Fruit fly (Drosophila melanogaster) whole organism, embryonic: ENCODE measurements around the gene CG7264.
A peak's percentile ranks its signal among the peaks of the same experiment; 100 is the strongest.

ENCODE experiments used
- Awh ChIP-seq: fragments of 200-800 bp; sonication (Bioruptor generic); IDR thresholded peaks from 2 replicates; pipeline ENCODE4, ENCODE4 v1.3.6; 2022; ENCODE audit warnings: missing biosample characterization, missing genetic modification characterization
- B-H1 ChIP-seq: fragments of 200-800 bp; sonication (Bioruptor generic); IDR thresholded peaks from 3 replicates; pipeline ENCODE4 v1.3.6; 2022; ENCODE audit warnings: missing biosample characterization, missing genetic modification characterization
- B-H2 ChIP-seq: fragments of 200-800 bp; sonication (Bioruptor generic); optimal IDR thresholded peaks from 2 replicates; lab custom pipeline; 2018; ENCODE audit warnings: missing biosample characterization, mild to moderate bottlenecking, missing genetic modification characterization
- BEAF-32 ChIP-seq: fragments of 200-800 bp; sonication (Bioruptor generic); optimal IDR thresholded peaks from 3 replicates; lab custom pipeline; 2017; ENCODE audit warnings: missing biosample characterization, missing genetic modification characterization, mild to moderate bottlenecking, moderate library complexity, missing genetic modification reagents
- CG10959 ChIP-seq: fragments of 200-800 bp; sonication (Bioruptor generic); IDR thresholded peaks from 2 replicates; pipeline ENCODE4 v1.3.6; 2022; ENCODE audit warnings: missing biosample characterization, missing genetic modification characterization
- CG11085 ChIP-seq: fragments of 200-800 bp; sonication (Bioruptor generic); IDR thresholded peaks from 2 replicates; pipeline ENCODE4 v1.3.6; 2022; ENCODE audit warnings: missing biosample characterization, missing genetic modification characterization
- CG11093 ChIP-seq: fragments of 200-800 bp; sonication (Bioruptor generic); IDR thresholded peaks from 3 replicates; pipeline ENCODE4 v1.3.6; 2022; ENCODE audit warnings: missing biosample characterization, missing genetic modification characterization
- CG11723 ChIP-seq: fragments of 200-800 bp; sonication (Bioruptor generic); optimal IDR thresholded peaks from 2 replicates; lab custom pipeline; 2017; ENCODE audit warnings: missing biosample characterization, mild to moderate bottlenecking, missing genetic modification characterization
- CG1233 ChIP-seq: fragments of 200-800 bp; sonication (Bioruptor generic); optimal IDR thresholded peaks from 4 replicates; lab custom pipeline; 2018; ENCODE audit warnings: missing biosample characterization, mild to moderate bottlenecking, missing genetic modification characterization
- CG13624 ChIP-seq: fragments of 200-800 bp; sonication (Bioruptor generic); optimal IDR thresholded peaks from 2 replicates; lab custom pipeline; 2016; ENCODE audit warnings: missing biosample characterization, missing genetic modification characterization
- CG13894 ChIP-seq: fragments of 200-800 bp; sonication (Bioruptor generic); optimal IDR thresholded peaks from 3 replicates; lab custom pipeline; 2018; ENCODE audit warnings: missing biosample characterization, mild to moderate bottlenecking, missing genetic modification characterization, moderate library complexity
- CG14710 ChIP-seq: fragments of 200-800 bp; sonication (Bioruptor generic); optimal IDR thresholded peaks from 3 replicates; lab custom pipeline; 2019; ENCODE audit warnings: missing biosample characterization, mild to moderate bottlenecking, missing genetic modification characterization, moderate library complexity
- CG1602 ChIP-seq: fragments of 200-800 bp; sonication (Bioruptor generic); optimal IDR thresholded peaks from 3 replicates; lab custom pipeline; 2016; ENCODE audit warnings: missing biosample characterization, missing genetic modification characterization
- CG2202 ChIP-seq: fragments of 200-800 bp; sonication (Bioruptor generic); optimal IDR thresholded peaks from 2 replicates; lab custom pipeline; 2018; ENCODE audit warnings: missing biosample characterization, mild to moderate bottlenecking, missing genetic modification characterization
- CG2678 ChIP-seq: fragments of 200-800 bp; sonication (Bioruptor generic); optimal IDR thresholded peaks from 3 replicates; lab custom pipeline; 2019; ENCODE audit warnings: missing biosample characterization, mild to moderate bottlenecking, missing genetic modification characterization, moderate library complexity
- CG30431 ChIP-seq: fragments of 200-800 bp; sonication (Bioruptor generic); optimal IDR thresholded peaks from 2 replicates; lab custom pipeline; 2017; ENCODE audit warnings: missing biosample characterization, missing genetic modification characterization
- CG3163 ChIP-seq: fragments of 200-800 bp; sonication (Bioruptor generic); optimal IDR thresholded peaks from 3 replicates; lab custom pipeline; 2016; ENCODE audit warnings: missing biosample characterization, missing genetic modification characterization
- CG32772 ChIP-seq: fragments of 200-800 bp; sonication (Bioruptor generic); IDR thresholded peaks from 2 replicates; pipeline ENCODE4 v1.3.6; 2022; ENCODE audit warnings: missing biosample characterization, missing genetic modification characterization
- CG5953 ChIP-seq: fragments of 200-800 bp; sonication (Bioruptor generic); IDR thresholded peaks from 2 replicates; pipeline ENCODE4 v1.3.6; 2022; ENCODE audit warnings: missing biosample characterization, missing genetic modification characterization
- CG7556 ChIP-seq: fragments of 200-800 bp; sonication (Bioruptor generic); optimal IDR thresholded peaks from 2 replicates; lab custom pipeline; 2017; ENCODE audit warnings: missing biosample characterization, mild to moderate bottlenecking, missing genetic modification characterization
- CG8281 ChIP-seq: fragments of 200-800 bp; sonication (Bioruptor generic); optimal IDR thresholded peaks from 2 replicates; lab custom pipeline; 2018; ENCODE audit warnings: missing biosample characterization, mild to moderate bottlenecking, missing genetic modification characterization, moderate library complexity
- CG8924 ChIP-seq: fragments of 200-800 bp; optimal IDR thresholded peaks from 3 replicates; lab custom pipeline; 2019; ENCODE audit warnings: missing biosample characterization, mild to moderate bottlenecking, missing genetic modification characterization, moderate library complexity
- CTCF ChIP-seq: fragments of 200-800 bp; sonication (Bioruptor generic); optimal IDR thresholded peaks from 2 replicates; lab custom pipeline; 2017; ENCODE audit warnings: missing biosample characterization, mild to moderate bottlenecking, missing genetic modification characterization, moderate library complexity
- CoRest ChIP-seq: fragments of 200-800 bp; sonication (Bioruptor generic); optimal IDR thresholded peaks from 3 replicates; lab custom pipeline; 2018; ENCODE audit warnings: missing biosample characterization, mild to moderate bottlenecking, missing genetic modification characterization, moderate library complexity
- D19A ChIP-seq: fragments of 200-800 bp; optimal IDR thresholded peaks from 3 replicates; lab custom pipeline; 2019; ENCODE audit warnings: missing biosample characterization, mild to moderate bottlenecking, missing genetic modification characterization, moderate library complexity
- Dip2 ChIP-seq: fragments of 200-800 bp; sonication (Bioruptor generic); IDR thresholded peaks from 2 replicates; pipeline ENCODE4 v1.3.6; 2022; ENCODE audit warnings: missing biosample characterization, missing genetic modification characterization
- Gsc ChIP-seq: fragments of 200-800 bp; sonication (Bioruptor generic); IDR thresholded peaks from 2 replicates; pipeline ENCODE4 v1.3.6; 2022; ENCODE audit warnings: missing biosample characterization, missing genetic modification characterization
- Hr78 ChIP-seq, 2 experiments: fragments of 200-800 bp in 1 of 2; fragments of >200 bp in 1 of 2; sonication (Bioruptor generic) in 1 of 2; optimal IDR thresholded peaks; 2 replicates each; lab custom pipeline; 2017 to 2019; ENCODE audit warnings: missing biosample characterization in 2 of 2, missing genetic modification characterization in 2 of 2, mild to moderate bottlenecking in 1 of 2, moderate library complexity in 1 of 2
- Kr ChIP-seq: fragments of 200-800 bp; sonication (Bioruptor generic); optimal IDR thresholded peaks from 2 replicates; lab custom pipeline; 2017; ENCODE audit warnings: missing biosample characterization, mild to moderate bottlenecking, missing genetic modification characterization
- Lpt ChIP-seq: fragments of >200 bp; optimal IDR thresholded peaks from 2 replicates; lab custom pipeline; 2018; ENCODE audit warnings: missing biosample characterization, missing genetic modification characterization
- MESR4 ChIP-seq: fragments of 200-800 bp; sonication (Bioruptor generic); optimal IDR thresholded peaks from 2 replicates; lab custom pipeline; 2018; ENCODE audit warnings: missing biosample characterization, mild to moderate bottlenecking, missing genetic modification characterization, moderate library complexity
- Med ChIP-seq: fragments of 200-800 bp; sonication (Bioruptor generic); peaks from one replicate; lab custom pipeline; 2016; ENCODE audit warnings: missing biosample characterization, missing genetic modification characterization, mild to moderate bottlenecking, inconsistent platforms, moderate library complexity
- Myb ChIP-seq: fragments of 200-800 bp; sonication (Bioruptor generic); optimal IDR thresholded peaks from 2 replicates; lab custom pipeline; 2016; ENCODE audit warnings: missing biosample characterization, missing genetic modification characterization
- Nf-YB ChIP-seq: fragments of 200-800 bp; sonication (Bioruptor generic); optimal IDR thresholded peaks from 3 replicates; lab custom pipeline; 2019; ENCODE audit warnings: missing biosample characterization, mild to moderate bottlenecking, missing genetic modification characterization, moderate library complexity
- Trl ChIP-seq, 3 experiments: fragments of >200 bp in 2 of 3; fragments of 200-800 bp in 1 of 3; sonication (Bioruptor generic) in 1 of 3; optimal IDR thresholded peaks; 2 replicates in 1 of 3; 3 replicates in 2 of 3; lab custom pipeline; 2016 to 2017; ENCODE audit warnings: missing biosample characterization in 1 of 3, missing genetic modification characterization in 1 of 3
- ab ChIP-seq: fragments of 200-800 bp; sonication (Bioruptor generic); optimal IDR thresholded peaks from 2 replicates; lab custom pipeline; 2016; ENCODE audit warnings: missing biosample characterization, missing genetic modification characterization
- ash1 ChIP-seq: fragments of 200-800 bp; sonication (Bioruptor generic); optimal IDR thresholded peaks from 2 replicates; lab custom pipeline; 2018; ENCODE audit warnings: missing biosample characterization, mild to moderate bottlenecking, missing genetic modification characterization
- bowl ChIP-seq: fragments of 200-800 bp; sonication (Bioruptor generic); IDR thresholded peaks from 2 replicates; pipeline ENCODE4 v1.3.6; 2022; ENCODE audit warnings: missing biosample characterization, missing genetic modification characterization
- btn ChIP-seq: fragments of 200-800 bp; sonication (Bioruptor generic); optimal IDR thresholded peaks from 2 replicates; lab custom pipeline; 2016; ENCODE audit warnings: missing biosample characterization, missing genetic modification characterization
- dmrt99B ChIP-seq: fragments of 200-800 bp; sonication (Bioruptor generic); optimal IDR thresholded peaks from 2 replicates; lab custom pipeline; 2018; ENCODE audit warnings: missing biosample characterization, mild to moderate bottlenecking, missing genetic modification characterization, moderate library complexity
- hbn ChIP-seq: fragments of 200-800 bp; sonication (Bioruptor generic); IDR thresholded peaks from 2 replicates; pipeline ENCODE4 v1.3.6; 2022; ENCODE audit warnings: missing biosample characterization, missing genetic modification characterization; ENCODE audit not compliant: partially characterized antibody
- lilli ChIP-seq: fragments of 200-800 bp; sonication (Bioruptor generic); optimal IDR thresholded peaks from 3 replicates; lab custom pipeline; 2016; ENCODE audit warnings: missing biosample characterization, missing genetic modification characterization
- nmo ChIP-seq: fragments of 200-800 bp; sonication (Bioruptor generic); optimal IDR thresholded peaks from 2 replicates; lab custom pipeline; 2018; ENCODE audit warnings: missing biosample characterization, mild to moderate bottlenecking, missing genetic modification characterization, moderate library complexity
- peb ChIP-seq: fragments of 200-800 bp; sonication (Bioruptor generic); IDR thresholded peaks from 2 replicates; pipeline ENCODE4 v1.3.6; 2022; ENCODE audit warnings: missing biosample characterization, missing genetic modification characterization
- row ChIP-seq: fragments of 200-800 bp; sonication (Bioruptor generic); IDR thresholded peaks from 3 replicates; pipeline ENCODE4 v1.3.6; 2022; ENCODE audit warnings: missing biosample characterization, missing genetic modification characterization
- salm ChIP-seq: fragments of 200-800 bp; sonication (Bioruptor generic); optimal IDR thresholded peaks from 2 replicates; lab custom pipeline; 2018; ENCODE audit warnings: missing biosample characterization, mild to moderate bottlenecking, missing genetic modification characterization
- schlank ChIP-seq: fragments of 200-800 bp; sonication (Bioruptor generic); optimal IDR thresholded peaks from 2 replicates; lab custom pipeline; 2018; ENCODE audit warnings: missing biosample characterization, mild to moderate bottlenecking, missing genetic modification characterization
- unpg ChIP-seq: fragments of 200-800 bp; sonication (Bioruptor generic); optimal IDR thresholded peaks from 3 replicates; lab custom pipeline; 2018; ENCODE audit warnings: missing biosample characterization, mild to moderate bottlenecking, missing genetic modification characterization, moderate library complexity
- usp ChIP-seq: fragments of >200 bp; optimal IDR thresholded peaks from 2 replicates; lab custom pipeline; 2017; ENCODE audit warnings: missing biosample characterization, missing genetic modification characterization

The CG7264 gene

dm6 chr3L:11822446-11823334, 6.1 kb upstream of the CG7264 start, which contains the start of gene RpL10Ab (continued):
- TF ChIP-seq BEAF-32 (GFP tag; lab: Kevin White, UChicago) = peak; percentile 76
- TF ChIP-seq Awh = peak; percentile 54; the same call in 1 of the 2 replicates
- TF ChIP-seq btn = no peak
- peak; percentile 15 for TF ChIP-seq ash1
- peak; percentile 48; the same call in 1 of the 3 replicates for TF ChIP-seq CG11093
- TF ChIP-seq CG1233 (GFP tag; lab: Kevin White, UChicago) = peak; percentile 51
- TF ChIP-seq MESR4 (GFP tag; lab: Kevin White, UChicago) = peak; percentile 99
- TF ChIP-seq Lpt (GFP tag; lab: Kevin White, UChicago) = no peak
- peak; percentile 71 for TF ChIP-seq CG14710 (tag; lab: Kevin White, UChicago)
- TF ChIP-seq Hr78 (GFP tag; optimal IDR thresholded peaks at IDR 0.05; lab: Kevin White, UChicago) = no peak
- peak; percentile 73 for TF ChIP-seq nmo (GFP tag; lab: Kevin White, UChicago)
- no peak for TF ChIP-seq Gsc (GFP tag; lab: Robert Waterston, UW)
- TF ChIP-seq ab (GFP tag; lab: Kevin White, UChicago) = no peak
- no peak for TF ChIP-seq Kr (GFP tag; lab: Kevin White, UChicago)
- peak; percentile 2 for TF ChIP-seq CG3163
- TF ChIP-seq unpg (GFP tag; lab: Kevin White, UChicago) = peak; percentile 53
- peak; percentile 76 for TF ChIP-seq CG8924 (tag; lab: Kevin White, UChicago)
- TF ChIP-seq CG13624 (GFP tag; lab: Kevin White, UChicago) = peak; percentile 51
- TF ChIP-seq usp (GFP tag; lab: Kevin White, UChicago) = no peak
- peak; percentile 17 for TF ChIP-seq salm
- no peak for TF ChIP-seq CG8281 (tag; lab: Kevin White, UChicago)
- peak; percentile 84 for TF ChIP-seq row (GFP tag; lab: Robert Waterston, UW)
- peak; percentile 84 for TF ChIP-seq B-H2 (GFP tag; lab: Kevin White, UChicago)
- no peak for TF ChIP-seq bowl (GFP tag; lab: Robert Waterston, UW)
- TF ChIP-seq CG11723 = peak; percentile 44
- TF ChIP-seq B-H1 (GFP tag; lab: Robert Waterston, UW) = peak; percentile 9; the same call in 1 of the 3 replicates
- peak; percentile 70 for TF ChIP-seq dmrt99B (tag; lab: Kevin White, UChicago)
- TF ChIP-seq Dip2 = no peak
- peak; percentile 0 for TF ChIP-seq Nf-YB (GFP tag; lab: Kevin White, UChicago)
- TF ChIP-seq CoRest (tag; lab: Kevin White, UChicago) = peak; percentile 73
- peak; percentile 68 for TF ChIP-seq schlank (tag; lab: Kevin White, UChicago)
- peak; percentile 96 for TF ChIP-seq Med (GFP tag; lab: Kevin White, UChicago)
- TF ChIP-seq CG2678 = peak; percentile 50
- TF ChIP-seq D19A (tag; lab: Kevin White, UChicago) = peak; percentile 33
- no peak for TF ChIP-seq lilli (GFP tag; lab: Kevin White, UChicago)
- TF ChIP-seq CG11085 (GFP tag; lab: Robert Waterston, UW) = peak; percentile 61
- peak; percentile 63 for TF ChIP-seq CG7556 (GFP tag; lab: Kevin White, UChicago)
- peak; percentile 24 for TF ChIP-seq CG30431 (GFP tag; lab: Kevin White, UChicago)
- peak; percentile 55 for TF ChIP-seq CG1602 (GFP tag; lab: Kevin White, UChicago)
- TF ChIP-seq CG10959 (GFP tag; lab: Robert Waterston, UW) = no peak; the same call in none of the 2 replicates
- peak; percentile 56 for TF ChIP-seq CG32772
- peak; percentile 66; the same call in 1 of the 2 replicates for TF ChIP-seq CG5953 (GFP tag; lab: Robert Waterston, UW)
- no peak for TF ChIP-seq Myb (GFP tag; lab: Kevin White, UChicago)
- no peak for TF ChIP-seq CG2202 (tag; lab: Kevin White, UChicago)
- TF ChIP-seq Trl (optimal IDR thresholded peaks at IDR 0.05; lab: Kevin White, UChicago) = no peak
- peak; percentile 54 for TF ChIP-seq Trl (GFP tag; optimal IDR thresholded peaks at IDR 0.05; lab: Kevin White, UChicago)
- TF ChIP-seq peb = no peak
- TF ChIP-seq CTCF (GFP tag; lab: Kevin White, UChicago) = peak; percentile 60
- peak; percentile 75 for TF ChIP-seq CG13894 (tag; lab: Kevin White, UChicago)
- peak; percentile 63 for TF ChIP-seq hbn
